Fruit fly (Drosophila melanogaster) whole organism, embryonic: ENCODE data around the gene CG32055.

Experiments
- CG10274 ChIP-seq: fragments of 200-800 bp; sonication (Bioruptor generic); optimal IDR thresholded peaks from 3 replicates; lab custom pipeline; 2017; ENCODE audit warnings: missing biosample characterization, mild to moderate bottlenecking, missing genetic modification characterization
- CG30403 ChIP-seq: fragments of 200-800 bp; sonication (Bioruptor generic); optimal IDR thresholded peaks from 3 replicates; lab custom pipeline; 2016; ENCODE audit warnings: missing biosample characterization, missing genetic modification characterization
- CG7928 ChIP-seq: fragments of 200-800 bp; sonication (Bioruptor generic); optimal IDR thresholded peaks from 2 replicates; lab custom pipeline; 2017; ENCODE audit warnings: missing biosample characterization, mild to moderate bottlenecking, missing genetic modification characterization
- Spps ChIP-seq: fragments of 200-800 bp; sonication (Bioruptor generic); optimal IDR thresholded peaks from 2 replicates; lab custom pipeline; 2018; ENCODE audit warnings: missing biosample characterization, mild to moderate bottlenecking, missing genetic modification characterization
- Ssrp ChIP-seq: fragments of 200-800 bp; sonication (Bioruptor generic); optimal IDR thresholded peaks from 2 replicates; lab custom pipeline; 2018; ENCODE audit warnings: missing biosample characterization, mild to moderate bottlenecking, missing genetic modification characterization, moderate library complexity
- dmrt99B ChIP-seq: fragments of 200-800 bp; sonication (Bioruptor generic); optimal IDR thresholded peaks from 2 replicates; lab custom pipeline; 2018; ENCODE audit warnings: missing biosample characterization, mild to moderate bottlenecking, missing genetic modification characterization, moderate library complexity
- nau ChIP-seq: fragments of 200-800 bp; sonication (Bioruptor generic); optimal IDR thresholded peaks from 3 replicates; lab custom pipeline; 2017; ENCODE audit warnings: missing biosample characterization, mild to moderate bottlenecking, missing genetic modification characterization, missing genetic modification reagents
- odd ChIP-seq: fragments of 200-800 bp; sonication (Bioruptor generic); optimal IDR thresholded peaks from 2 replicates; lab custom pipeline; 2017; ENCODE audit warnings: missing biosample characterization, mild to moderate bottlenecking, missing genetic modification characterization
- p53 ChIP-seq: fragments of 200-800 bp; sonication (Bioruptor generic); optimal IDR thresholded peaks from 2 replicates; lab custom pipeline; 2016; ENCODE audit warnings: missing biosample characterization, missing genetic modification characterization
- pan ChIP-seq, 4 experiments: fragments of >200 bp in 3 of 4; fragments of 200-800 bp in 1 of 4; sonication (Bioruptor generic) in 1 of 4; optimal IDR thresholded peaks in 3 of 4; IDR thresholded peaks in 1 of 4; 2 replicates each; pipeline versions ENCODE4 v1.3.6 to Lab custom; 2017 to 2022; ENCODE audit warnings: missing biosample characterization in 2 of 4, missing genetic modification characterization in 2 of 4, mixed read lengths in 1 of 4
- psq ChIP-seq: fragments of 200-800 bp; sonication (Bioruptor generic); optimal IDR thresholded peaks from 2 replicates; lab custom pipeline; 2017; ENCODE audit warnings: missing biosample characterization, missing genetic modification characterization
- tin ChIP-seq: fragments of 200-800 bp; sonication (Bioruptor generic); optimal IDR thresholded peaks from 3 replicates; lab custom pipeline; 2016; ENCODE audit warnings: missing biosample characterization, missing genetic modification characterization
- tll ChIP-seq, 2 experiments: fragments of 200-800 bp in 1 of 2; fragments of >200 bp in 1 of 2; sonication (Bioruptor generic) in 1 of 2; optimal IDR thresholded peaks; 2 replicates each; lab custom pipeline; 2017 to 2019; ENCODE audit warnings: missing biosample characterization in 2 of 2, missing genetic modification characterization in 2 of 2, mild to moderate bottlenecking in 1 of 2, moderate library complexity in 1 of 2
- zfh1 ChIP-seq: fragments of 200-800 bp; sonication (Bioruptor generic); IDR thresholded peaks from 3 replicates; pipeline ENCODE4 v1.3.6; 2022; ENCODE audit warnings: missing biosample characterization, missing genetic modification characterization

DNA sequence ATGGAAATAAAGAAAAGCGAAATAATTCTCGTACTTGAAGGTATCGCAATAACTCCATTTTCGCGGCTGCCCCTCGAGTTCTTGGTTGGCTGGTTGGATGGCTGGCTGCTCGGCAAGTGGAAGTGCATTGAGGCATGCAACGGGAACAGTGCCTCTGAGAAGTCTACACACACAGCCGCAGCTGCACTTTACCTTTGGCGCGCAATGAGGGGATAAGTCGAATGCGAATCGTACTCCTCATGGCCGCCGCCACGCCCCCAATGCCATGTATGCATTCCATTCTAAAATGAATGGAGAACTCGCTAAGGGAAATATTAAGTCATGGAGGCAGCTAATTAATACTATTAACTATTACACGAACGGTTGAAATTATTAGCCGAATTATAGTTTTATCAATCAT, 29.9 kb upstream of the CG32055 start:
- TF ChIP-seq Ssrp (tag; lab: Kevin White, UChicago): no peak
- TF ChIP-seq nau (GFP tag; lab: Kevin White, UChicago): no peak
- TF ChIP-seq CG30403: no peak
- TF ChIP-seq CG7928 (GFP tag; lab: Kevin White, UChicago): no peak
- no peak for TF ChIP-seq zfh1
- no peak for TF ChIP-seq psq (GFP tag; lab: Kevin White, UChicago)
- TF ChIP-seq tin (GFP tag; lab: Kevin White, UChicago): no peak
- TF ChIP-seq dmrt99B (tag; lab: Kevin White, UChicago): no peak
- TF ChIP-seq tll (GFP tag; optimal IDR thresholded peaks at IDR 0.05; lab: Kevin White, UChicago): no peak
- no peak for TF ChIP-seq CG10274 (GFP tag; lab: Kevin White, UChicago)
- no peak for TF ChIP-seq odd (GFP tag; lab: Kevin White, UChicago)
- TF ChIP-seq pan (optimal IDR thresholded peaks at IDR 0.05; lab: Kevin White, UChicago): no peak
- TF ChIP-seq pan (GFP tag; optimal IDR thresholded peaks at IDR 0.05 in 1 of 2, IDR thresholded peaks at IDR 0.05 in 1 of 2): no peak
- TF ChIP-seq p53: no peak
- no peak for TF ChIP-seq Spps (tag; lab: Kevin White, UChicago)
